ENCODE assay signal across 4 fruit fly cellular contexts in the genomic region with DNA sequence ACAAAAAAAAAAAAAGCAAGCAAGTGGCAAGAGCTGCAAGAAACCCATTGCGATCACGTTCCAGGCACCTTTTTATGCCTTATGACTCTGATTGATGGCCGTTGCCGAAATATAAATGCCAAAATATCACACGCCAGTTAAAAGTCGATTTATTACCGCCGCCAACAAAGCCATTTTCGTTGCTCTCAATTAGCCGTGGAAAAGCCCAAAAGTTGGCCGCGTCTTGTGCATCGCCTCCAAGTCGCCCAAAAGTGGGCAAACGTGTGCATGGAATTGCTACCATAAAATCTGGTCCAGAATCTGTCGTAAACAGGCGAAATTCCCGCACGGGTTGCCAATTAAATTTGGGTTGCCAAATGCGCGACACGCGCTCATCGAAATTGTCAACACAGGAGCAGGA.
TF ChIP-seq lines count a peak whose summit lies in the region.

No protein-coding gene starts in this region.

- no peak for TF ChIP-seq CTCF in whole organism, embryonic (GFP tag; optimal IDR thresholded peaks at IDR 0.05; lab: Kevin White, UChicago)

TF ChIP-seq in whole organism, embryonic, 481 proteins besides CTCF, POLR2A, EP300 and RAD21 (continues in another document):
- no peak for TF ChIP-seq CG5953 (GFP tag; IDR thresholded peaks at IDR 0.05; lab: Robert Waterston, UW)
- no peak for TF ChIP-seq CG9932 (GFP tag; IDR thresholded peaks at IDR 0.05; lab: Robert Waterston, UW)
- 0 out of 3 replicates have a peak, but pooled peaks have one; percentile 17 for TF ChIP-seq z (GFP tag; IDR thresholded peaks at IDR 0.05; lab: Robert Waterston, UW)
- no peak for TF ChIP-seq Sox102F (GFP tag; optimal IDR thresholded peaks at IDR 0.05; lab: Kevin White, UChicago)
- no peak for TF ChIP-seq CG6683 (GFP tag; optimal IDR thresholded peaks at IDR 0.05; lab: Kevin White, UChicago)
- no peak for TF ChIP-seq CrebB (tag; optimal IDR thresholded peaks at IDR 0.05; lab: Kevin White, UChicago)
- no peak for TF ChIP-seq CG9797 (GFP tag; optimal IDR thresholded peaks at IDR 0.05; lab: Kevin White, UChicago)
- TF ChIP-seq lab (GFP tag; optimal IDR thresholded peaks at IDR 0.05; lab: Kevin White, UChicago): no peak
- no peak for TF ChIP-seq CG11723 (GFP tag; optimal IDR thresholded peaks at IDR 0.05; lab: Kevin White, UChicago)
- TF ChIP-seq trh (GFP tag; optimal IDR thresholded peaks at IDR 0.05; lab: Kevin White, UChicago): no peak
- peak; percentile 49 for TF ChIP-seq Vsx1 (GFP tag; optimal IDR thresholded peaks at IDR 0.05; lab: Kevin White, UChicago)
- no peak for TF ChIP-seq Dll (GFP tag; IDR thresholded peaks at IDR 0.05; lab: Robert Waterston, UW; ENCODE audit: partially characterized antibody)
- no peak for TF ChIP-seq Dek (tag; optimal IDR thresholded peaks at IDR 0.05; lab: Kevin White, UChicago)
- no peak for TF ChIP-seq dan (GFP tag; IDR thresholded peaks at IDR 0.05; lab: Robert Waterston, UW)
- no peak for TF ChIP-seq CG4707 (GFP tag; optimal IDR thresholded peaks at IDR 0.05; lab: Kevin White, UChicago)
- no peak for TF ChIP-seq CG8478 (optimal IDR thresholded peaks at IDR 0.05; lab: Kevin White, UChicago)
- TF ChIP-seq Fer1 (GFP tag; optimal IDR thresholded peaks at IDR 0.05; lab: Kevin White, UChicago): no peak
- no peak for TF ChIP-seq Side (GFP tag; optimal IDR thresholded peaks at IDR 0.05; lab: Kevin White, UChicago)
- TF ChIP-seq CG3847 (GFP tag; IDR thresholded peaks at IDR 0.05; lab: Robert Waterston, UW): no peak
- no peak for TF ChIP-seq Poxn (GFP tag; IDR thresholded peaks at IDR 0.05; lab: Robert Waterston, UW)
- no peak for TF ChIP-seq CG8388 (GFP tag; optimal IDR thresholded peaks at IDR 0.05; lab: Kevin White, UChicago)
- TF ChIP-seq CG1647 (GFP tag; optimal IDR thresholded peaks at IDR 0.05; lab: Kevin White, UChicago): no peak

TF ChIP-seq in whole organism, prepupa, 60 proteins besides CTCF, POLR2A, EP300 and RAD21:
- 0 out of 3 replicates have a peak, but pooled peaks have one; percentile 30 for TF ChIP-seq CG6163 (GFP tag; IDR thresholded peaks at IDR 0.05; lab: Robert Waterston, UW)
- TF ChIP-seq CG3919 (GFP tag; optimal IDR thresholded peaks at IDR 0.05; lab: Kevin White, UChicago): peak; percentile 22
- TF ChIP-seq Hr4 (GFP tag; optimal IDR thresholded peaks at IDR 0.05; lab: Kevin White, UChicago): no peak

TF ChIP-seq in whole organism, pupa, 21 proteins besides CTCF, POLR2A, EP300 and RAD21:
- TF ChIP-seq CG15710 (tag; optimal IDR thresholded peaks at IDR 0.05; lab: Kevin White, UChicago): no peak
- TF ChIP-seq fd96Ca (GFP tag; IDR thresholded peaks at IDR 0.05; lab: Robert Waterston, UW): peak; percentile 19; the same call in 1 of the 3 replicates
- peak; percentile 48 for TF ChIP-seq Ets98B (GFP tag; IDR thresholded peaks at IDR 0.05; lab: Robert Waterston, UW)
- TF ChIP-seq CG13204 (GFP tag; optimal IDR thresholded peaks at IDR 0.05; lab: Kevin White, UChicago): no peak
- TF ChIP-seq CG9948 (tag; optimal IDR thresholded peaks at IDR 0.05; lab: Kevin White, UChicago): no peak
- TF ChIP-seq CG8301 (tag; optimal IDR thresholded peaks at IDR 0.05; lab: Kevin White, UChicago): no peak
- TF ChIP-seq Snoo (tag; optimal IDR thresholded peaks at IDR 0.05; lab: Kevin White, UChicago): no peak
- peak; percentile 13; the same call in 1 of the 3 replicates for TF ChIP-seq CG4496 (GFP tag; IDR thresholded peaks at IDR 0.05; lab: Robert Waterston, UW)
- no peak for TF ChIP-seq CG34367 (tag; optimal IDR thresholded peaks at IDR 0.05; lab: Kevin White, UChicago)
TF ChIP-seq in whole organism, pupa: peak in this region for 3.

TF ChIP-seq in whole organism, wandering third instar larva, 38 proteins besides CTCF, POLR2A, EP300 and RAD21:
- TF ChIP-seq GATAd (GFP tag; optimal IDR thresholded peaks at IDR 0.05; lab: Kevin White, UChicago) (no peak), dl (GFP tag; optimal IDR thresholded peaks at IDR 0.05; lab: Kevin White, UChicago; ENCODE audit: insufficient read depth in 1 of 2, partially characterized antibody in 2 of 2) (no peak), sv (GFP tag; optimal IDR thresholded peaks at IDR 0.05; lab: Kevin White, UChicago) (no peak), fru (GFP tag; optimal IDR thresholded peaks at IDR 0.05; lab: Kevin White, UChicago) (no peak), Vsx2 (GFP tag; optimal IDR thresholded peaks at IDR 0.05; lab: Kevin White, UChicago; ENCODE audit: partially characterized antibody) (peak; percentile 88), Sp1 (GFP tag; optimal IDR thresholded peaks at IDR 0.05; lab: Kevin White, UChicago) (no peak), CG9705 (GFP tag; optimal IDR thresholded peaks at IDR 0.05; lab: Kevin White, UChicago) (no peak), lola (GFP tag; optimal IDR thresholded peaks at IDR 0.05; lab: Kevin White, UChicago) (peak; percentile 51), foxo (GFP tag; optimal IDR thresholded peaks at IDR 0.05; lab: Kevin White, UChicago) (no peak), Dfd (GFP tag; optimal IDR thresholded peaks at IDR 0.05; lab: Kevin White, UChicago) (no peak), brk (GFP tag; optimal IDR thresholded peaks at IDR 0.05; lab: Kevin White, UChicago) (no peak), br (GFP tag; optimal IDR thresholded peaks at IDR 0.05; lab: Kevin White, UChicago) (no peak), sage (GFP tag; optimal IDR thresholded peaks at IDR 0.05; lab: Kevin White, UChicago) (no peak), tai (GFP tag; optimal IDR thresholded peaks at IDR 0.05; lab: Kevin White, UChicago) (no peak), Abd-B (GFP tag; optimal IDR thresholded peaks at IDR 0.05; lab: Kevin White, UChicago) (no peak), Hnf4 (GFP tag; optimal IDR thresholded peaks at IDR 0.05; lab: Kevin White, UChicago) (no peak), Hr78 (GFP tag; optimal IDR thresholded peaks at IDR 0.05; lab: Kevin White, UChicago) (no peak), N (GFP tag; optimal IDR thresholded peaks at IDR 0.05; lab: Kevin White, UChicago) (peak; percentile 32), ey (GFP tag; optimal IDR thresholded peaks at IDR 0.05; lab: Kevin White, UChicago) (no peak), Dif (GFP tag; optimal IDR thresholded peaks at IDR 0.05; lab: Kevin White, UChicago; ENCODE audit: partially characterized antibody) (no peak), psq (GFP tag; optimal IDR thresholded peaks at IDR 0.05; lab: Kevin White, UChicago) (no peak), Myc (optimal IDR thresholded peaks at IDR 0.05; lab: Kevin White, UChicago) (peak; percentile 76), h (GFP tag; optimal IDR thresholded peaks at IDR 0.05; lab: Kevin White, UChicago) (no peak), dmrt93B (GFP tag; optimal IDR thresholded peaks at IDR 0.05; lab: Kevin White, UChicago) (no peak), CG32264 (GFP tag; optimal IDR thresholded peaks at IDR 0.05; lab: Kevin White, UChicago) (no peak), Hr83 (GFP tag; optimal IDR thresholded peaks at IDR 0.05; lab: Kevin White, UChicago; ENCODE audit: poor library complexity, severe bottlenecking) (no peak), rgr (GFP tag; optimal IDR thresholded peaks at IDR 0.05; lab: Kevin White, UChicago) (no peak), Mio (GFP tag; optimal IDR thresholded peaks at IDR 0.05; lab: Kevin White, UChicago) (no peak), HLH106 (tag; optimal IDR thresholded peaks at IDR 0.05; lab: Kevin White, UChicago) (no peak), OdsH (GFP tag; optimal IDR thresholded peaks at IDR 0.05; lab: Kevin White, UChicago) (no peak), Rel (GFP tag; optimal IDR thresholded peaks at IDR 0.05; lab: Kevin White, UChicago) (no peak), Rel (tag; optimal IDR thresholded peaks at IDR 0.05; lab: Kevin White, UChicago) (no peak), pan (optimal IDR thresholded peaks at IDR 0.05; lab: Kevin White, UChicago) (no peak), Jra (GFP tag; optimal IDR thresholded peaks at IDR 0.05; lab: Kevin White, UChicago) (no peak), CrebA (GFP tag; optimal IDR thresholded peaks at IDR 0.05; lab: Kevin White, UChicago; ENCODE audit: borderline replicate concordance) (no peak)
